Worm (Caenorhabditis elegans): ENCODE data around the gene C32D5.7.

Gene C32D5.7

ce11 chrII:6347341-6348118, 7.7 kb upstream of the C32D5.7 start, which contains the start of gene lgg-1 (continued):
- TF ChIP-seq madf-9 (GFP tag; conservative IDR thresholded peaks at IDR 0.05): peak; percentile 2; the same call in 1 of the 2 replicates
- no peak for TF ChIP-seq unc-39 (tag; optimal IDR thresholded peaks at IDR 0.05)
- peak; percentile 23 for TF ChIP-seq dpl-1 (GFP tag; optimal IDR thresholded peaks at IDR 0.05)
- TF ChIP-seq mdt-29 (GFP tag; IDR thresholded peaks at IDR 0.05): 0 out of 2 replicates have a peak, but pooled peaks have one; percentile 7
- TF ChIP-seq daf-12 (tag; optimal IDR thresholded peaks at IDR 0.05): no peak
- TF ChIP-seq snpc-4 (tag; optimal IDR thresholded peaks at IDR 0.05): no peak
- peak; percentile 48 for TF ChIP-seq nhr-6 (tag; optimal IDR thresholded peaks at IDR 0.05)
- no peak for TF ChIP-seq cey-2 (tag; optimal IDR thresholded peaks at IDR 0.05; ENCODE audit: borderline replicate concordance, insufficient read depth)
- TF ChIP-seq Y105C5A.15 (GFP tag; IDR thresholded peaks at IDR 0.05): 0 out of 2 replicates have a peak, but pooled peaks have one; percentile 45
- TF ChIP-seq lin-39 (tag; optimal IDR thresholded peaks at IDR 0.05): no peak
- no peak for TF ChIP-seq skn-1 (tag; optimal IDR thresholded peaks at IDR 0.05)
- TF ChIP-seq nhr-28 (tag; optimal IDR thresholded peaks at IDR 0.05): peak; percentile 31
- peak; percentile 63 for TF ChIP-seq nhr-10 (tag; optimal IDR thresholded peaks at IDR 0.05)
- TF ChIP-seq saeg-2 (GFP tag; IDR thresholded peaks at IDR 0.05): 0 out of 2 replicates have a peak, but pooled peaks have one; percentile 19
- 0 out of 2 replicates have a peak, but pooled peaks have one; percentile 26 for TF ChIP-seq lin-29 (GFP tag; IDR thresholded peaks at IDR 0.05)
- TF ChIP-seq spr-3 (GFP tag; optimal IDR thresholded peaks at IDR 0.05): peak; percentile 17
- TF ChIP-seq dmd-9 (GFP tag; IDR thresholded peaks at IDR 0.05): no peak
- 0 out of 2 replicates have a peak, but pooled peaks have one; percentile 12 for TF ChIP-seq dmd-8 (GFP tag; IDR thresholded peaks at IDR 0.05)
- TF ChIP-seq T26A8.4 (GFP tag; IDR thresholded peaks at IDR 0.05): peak; percentile 53; the same call in 1 of the 2 replicates
- peak; percentile 39 for TF ChIP-seq spr-1 (tag; optimal IDR thresholded peaks at IDR 0.05)
- peak in 1 of 2 experiments; percentile 20 for TF ChIP-seq hif-1 (tag; optimal IDR thresholded peaks at IDR 0.05)
- no peak for TF ChIP-seq nhr-41 (GFP tag; IDR thresholded peaks at IDR 0.05)
- TF ChIP-seq hlh-30 (tag; optimal IDR thresholded peaks at IDR 0.05; ENCODE audit: insufficient read depth): peak; percentile 84
- TF ChIP-seq pha-4 (GFP tag; IDR thresholded peaks at IDR 0.05): peak; percentile 67; the same call in 1 of the 2 replicates
- TF ChIP-seq pha-4 (tag; optimal IDR thresholded peaks at IDR 0.05): no peak
- no peak for TF ChIP-seq Y48G9A.11 (GFP tag; IDR thresholded peaks at IDR 0.05)
- peak; percentile 45 for TF ChIP-seq dve-1 (tag; optimal IDR thresholded peaks at IDR 0.05; ENCODE audit: insufficient read depth)
- TF ChIP-seq fkh-10 (GFP tag; optimal IDR thresholded peaks at IDR 0.05): peak; percentile 43
- peak; percentile 75 for TF ChIP-seq egl-43 (GFP tag; IDR thresholded peaks at IDR 0.05)
- no peak for TF ChIP-seq nhr-111 (GFP tag; optimal IDR thresholded peaks at IDR 0.05)
- 0 out of 2 replicates have a peak, but pooled peaks have one; percentile 21 for TF ChIP-seq ceh-44 (GFP tag; IDR thresholded peaks at IDR 0.05)
- TF ChIP-seq sdz-12 (GFP tag; optimal IDR thresholded peaks at IDR 0.05): peak; percentile 77
- TF ChIP-seq nhr-102 (tag; optimal IDR thresholded peaks at IDR 0.05): peak; percentile 12
- TF ChIP-seq aha-1 (tag): peak; percentile 96
- peak; percentile 61 to 67 for TF ChIP-seq lsy-2 (tag; optimal IDR thresholded peaks at IDR 0.05)
- no peak for TF ChIP-seq lir-3 (tag; optimal IDR thresholded peaks at IDR 0.05)
- TF ChIP-seq duxl-1 (tag; optimal IDR thresholded peaks at IDR 0.05; ENCODE audit: poor library complexity): peak; percentile 5
- TF ChIP-seq mxl-3 (GFP tag; optimal IDR thresholded peaks at IDR 0.05): peak; percentile 1
- 0 out of 4 replicates have a peak, but pooled peaks of 1 of the 2 experiments have one; percentile 3 for TF ChIP-seq madf-5 (GFP tag; IDR thresholded peaks at IDR 0.05)
- TF ChIP-seq daf-16 (GFP tag; optimal IDR thresholded peaks at IDR 0.05): no peak
- peak; percentile 44 for TF ChIP-seq daf-16 (tag; optimal IDR thresholded peaks at IDR 0.05)
- peak; percentile 65; the same call in 1 of the 2 replicates for TF ChIP-seq daf-19 (GFP tag; conservative IDR thresholded peaks at IDR 0.05)
- no peak; the same call in 1 of the 2 replicates for TF ChIP-seq php-3 (GFP tag; IDR thresholded peaks at IDR 0.05)
- TF ChIP-seq aly-2 (tag; optimal IDR thresholded peaks at IDR 0.05): no peak
- peak; percentile 26; the same call in 1 of the 2 replicates for TF ChIP-seq vab-7 (GFP tag; IDR thresholded peaks at IDR 0.05)
- peak; percentile 95 for TF ChIP-seq ama-1 (optimal IDR thresholded peaks at IDR 0.05)
- 0 out of 2 replicates have a peak, but pooled peaks have one; percentile 37 for TF ChIP-seq ctbp-1 (GFP tag; IDR thresholded peaks at IDR 0.05)
- peak; percentile 39 for TF ChIP-seq lin-38 (GFP tag; IDR thresholded peaks at IDR 0.05)
